Fruit fly (Drosophila melanogaster): ENCODE data around the gene dyl.

dm6 chr3L:4353657-4354075 is 46.1 kb upstream of the dyl start:
- no peak for TF ChIP-seq pan (optimal IDR thresholded peaks at IDR 0.05)
- TF ChIP-seq CG8478 (optimal IDR thresholded peaks at IDR 0.05), result no peak

Measured in whole organism.